Fruit fly (Drosophila melanogaster) whole organism, wandering third instar larva: ENCODE results near the gene dysc.
A peak's percentile ranks its signal among the peaks of the same experiment; 100 is the strongest.

Experiments used
- Abd-B ChIP-seq: fragments of >200 bp; optimal IDR thresholded peaks from 2 replicates; lab custom pipeline; 2017; ENCODE audit warnings: missing biosample characterization, missing genetic modification characterization
- CG32264 ChIP-seq: fragments of 200-800 bp; sonication (Bioruptor generic); optimal IDR thresholded peaks from 2 replicates; lab custom pipeline; 2016; ENCODE audit warnings: missing biosample characterization, missing genetic modification characterization
- CG9705 ChIP-seq: fragments of 200-800 bp; sonication (Bioruptor generic); optimal IDR thresholded peaks from 2 replicates; lab custom pipeline; 2018; ENCODE audit warnings: missing biosample characterization, mild to moderate bottlenecking, missing genetic modification characterization
- CrebA ChIP-seq: fragments of 200-800 bp; sonication (Bioruptor generic); optimal IDR thresholded peaks from 2 replicates; lab custom pipeline; 2016; ENCODE audit warnings: missing biosample characterization, mild to moderate bottlenecking, missing genetic modification characterization, borderline replicate concordance
- Dfd ChIP-seq: fragments of >200 bp; optimal IDR thresholded peaks from 2 replicates; lab custom pipeline; 2017; ENCODE audit warnings: missing biosample characterization, missing genetic modification characterization
- Dif ChIP-seq: fragments of 200-275, 200-300 bp; sonication (Bioruptor generic); optimal IDR thresholded peaks from 2 replicates; lab custom pipeline; 2018; ENCODE audit warnings: missing biosample characterization, missing genetic modification characterization; ENCODE audit not compliant: partially characterized antibody
- GATAd ChIP-seq: sonication (Bioruptor generic); optimal IDR thresholded peaks from 2 replicates; lab custom pipeline; 2016; ENCODE audit warnings: missing biosample characterization, missing genetic modification characterization
- HLH106 ChIP-seq: fragments of 200-800 bp; optimal IDR thresholded peaks from 3 replicates; lab custom pipeline; 2019; ENCODE audit warnings: missing biosample characterization, mild to moderate bottlenecking, missing genetic modification characterization, moderate library complexity
- Hnf4 ChIP-seq: fragments of 200-800 bp; sonication (Bioruptor generic); optimal IDR thresholded peaks from 2 replicates; lab custom pipeline; 2016; ENCODE audit warnings: missing biosample characterization, mild to moderate bottlenecking, missing genetic modification characterization
- Hr78 ChIP-seq: fragments of >200 bp; optimal IDR thresholded peaks from 2 replicates; lab custom pipeline; 2017; ENCODE audit warnings: missing biosample characterization, missing genetic modification characterization
- Hr83 ChIP-seq: fragments of 200-300 bp; sonication (Bioruptor generic); optimal IDR thresholded peaks from 2 replicates; lab custom pipeline; 2016; ENCODE audit warnings: missing biosample characterization, mild to moderate bottlenecking, missing genetic modification characterization, moderate library complexity; ENCODE audit not compliant: poor library complexity, severe bottlenecking
- Jra ChIP-seq: sonication (Bioruptor generic); optimal IDR thresholded peaks from 2 replicates; lab custom pipeline; 2016; ENCODE audit warnings: missing biosample characterization, missing genetic modification characterization
- Mio ChIP-seq: sonication (Bioruptor generic); optimal IDR thresholded peaks from 2 replicates; lab custom pipeline; 2016; ENCODE audit warnings: missing biosample characterization, missing genetic modification characterization
- Myc ChIP-seq: fragments of >200 bp; optimal IDR thresholded peaks from 2 replicates; lab custom pipeline; 2017
- N ChIP-seq: fragments of >200 bp; optimal IDR thresholded peaks from 2 replicates; lab custom pipeline; 2018; ENCODE audit warnings: missing biosample characterization, missing external identifiers, missing genetic modification characterization
- OdsH ChIP-seq: fragments of 200-800 bp; sonication (Bioruptor generic); optimal IDR thresholded peaks from 2 replicates; lab custom pipeline; 2016; ENCODE audit warnings: missing biosample characterization, mild to moderate bottlenecking, missing genetic modification characterization
- Rel ChIP-seq, 2 experiments: fragments of 200-800 bp; sonication (Bioruptor generic) in 1 of 2; optimal IDR thresholded peaks; 2 replicates in 1 of 2; 3 replicates in 1 of 2; lab custom pipeline; 2016 to 2019; ENCODE audit warnings: mild to moderate bottlenecking in 2 of 2, missing biosample characterization in 2 of 2, missing genetic modification characterization in 2 of 2, moderate library complexity in 1 of 2
- Sp1 ChIP-seq: fragments of 200-800 bp; sonication (Bioruptor generic); optimal IDR thresholded peaks from 3 replicates; lab custom pipeline; 2019; ENCODE audit warnings: missing biosample characterization, mild to moderate bottlenecking, missing genetic modification characterization, moderate library complexity
- Vsx2 ChIP-seq: fragments of 200-300, 225-300 bp; sonication (Bioruptor generic); optimal IDR thresholded peaks from 2 replicates; lab custom pipeline; 2018; ENCODE audit warnings: missing biosample characterization, missing genetic modification characterization; ENCODE audit not compliant: partially characterized antibody
- br ChIP-seq: fragments of 200-800 bp; sonication (Bioruptor generic); optimal IDR thresholded peaks from 2 replicates; lab custom pipeline; 2016; ENCODE audit warnings: missing biosample characterization, missing genetic modification characterization
- brk ChIP-seq: fragments of 200-800 bp; sonication (Bioruptor generic); optimal IDR thresholded peaks from 2 replicates; lab custom pipeline; 2016; ENCODE audit warnings: missing biosample characterization, mild to moderate bottlenecking, missing genetic modification characterization
- dl ChIP-seq, 2 experiments: fragments of 175-275, 200-275 bp in 1 of 2; fragments of 200-275 bp in 1 of 2; sonication (Bioruptor generic); optimal IDR thresholded peaks; lab custom pipeline; 2018; ENCODE audit warnings: mild to moderate bottlenecking in 2 of 2, missing biosample characterization in 2 of 2, missing genetic modification characterization in 2 of 2, moderate library complexity in 2 of 2; ENCODE audit not compliant: partially characterized antibody in 2 of 2, insufficient read depth in 1 of 2
- dmrt93B ChIP-seq: fragments of 200-800 bp; sonication (Bioruptor generic); optimal IDR thresholded peaks from 2 replicates; lab custom pipeline; 2018; ENCODE audit warnings: missing biosample characterization, mild to moderate bottlenecking, missing genetic modification characterization
- dsf ChIP-seq: sonication (Bioruptor generic); optimal IDR thresholded peaks from 2 replicates; lab custom pipeline; 2016; ENCODE audit warnings: missing biosample characterization, missing genetic modification characterization, borderline replicate concordance
- ey ChIP-seq: fragments of 200-800 bp; sonication (Bioruptor generic); optimal IDR thresholded peaks from 2 replicates; lab custom pipeline; 2016; ENCODE audit warnings: missing biosample characterization, missing genetic modification characterization
- foxo ChIP-seq, 2 experiments: fragments of 200-800 bp; sonication (Bioruptor generic); optimal IDR thresholded peaks; 2 replicates in 1 of 2; 3 replicates in 1 of 2; lab custom pipeline; 2016 to 2017; ENCODE audit warnings: missing biosample characterization in 2 of 2, missing genetic modification characterization in 2 of 2
- fru ChIP-seq: fragments of 200-800 bp; sonication (Bioruptor generic); optimal IDR thresholded peaks from 3 replicates; lab custom pipeline; 2016; ENCODE audit warnings: missing biosample characterization, mild to moderate bottlenecking, missing genetic modification characterization
- h ChIP-seq: fragments of 200-800 bp; sonication (Bioruptor generic); optimal IDR thresholded peaks from 3 replicates; lab custom pipeline; 2016; ENCODE audit warnings: missing biosample characterization, mild to moderate bottlenecking, missing genetic modification characterization
- jim ChIP-seq: fragments of 175-275, 200-325 bp; sonication (Bioruptor generic); optimal IDR thresholded peaks from 2 replicates; lab custom pipeline; 2016; ENCODE audit warnings: missing biosample characterization, mild to moderate bottlenecking, missing genetic modification characterization
- lola ChIP-seq: fragments of >200 bp; optimal IDR thresholded peaks from 2 replicates; lab custom pipeline; 2017; ENCODE audit warnings: missing biosample characterization, missing genetic modification characterization
- pan ChIP-seq: fragments of >200 bp; optimal IDR thresholded peaks from 2 replicates; lab custom pipeline; 2017
- psq ChIP-seq: fragments of 200-800 bp; sonication (Bioruptor generic); optimal IDR thresholded peaks from 3 replicates; lab custom pipeline; 2017; ENCODE audit warnings: missing biosample characterization, mild to moderate bottlenecking, missing genetic modification characterization, moderate library complexity
- rgr ChIP-seq: fragments of 200-800 bp; sonication (Bioruptor generic); optimal IDR thresholded peaks from 3 replicates; lab custom pipeline; 2016; ENCODE audit warnings: missing biosample characterization, mild to moderate bottlenecking, missing genetic modification characterization
- sage ChIP-seq: fragments of 200-800 bp; sonication (Bioruptor generic); optimal IDR thresholded peaks from 2 replicates; lab custom pipeline; 2016; ENCODE audit warnings: missing biosample characterization, mild to moderate bottlenecking, missing genetic modification characterization
- sv ChIP-seq: fragments of 200-800 bp; sonication (Bioruptor generic); optimal IDR thresholded peaks from 3 replicates; lab custom pipeline; 2016; ENCODE audit warnings: missing biosample characterization, missing genetic modification characterization
- tai ChIP-seq: sonication (Bioruptor generic); optimal IDR thresholded peaks from 2 replicates; lab custom pipeline; 2016; ENCODE audit warnings: missing biosample characterization, missing genetic modification characterization
- usp ChIP-seq: fragments of >200 bp; optimal IDR thresholded peaks from 2 replicates; lab custom pipeline; 2017; ENCODE audit warnings: missing biosample characterization, missing genetic modification characterization
- woc ChIP-seq: sonication (Bioruptor generic); optimal IDR thresholded peaks from 2 replicates; lab custom pipeline; 2016; ENCODE audit warnings: missing biosample characterization, mild to moderate bottlenecking, missing genetic modification characterization

Gene dysc

dm6 chr3L:13903186-13904020, at the start of gene dysc:
TSS of gene dysc (minus strand) at chr3L:13903236.
- TF ChIP-seq Sp1 (GFP tag; lab: Kevin White, UChicago) (peak; percentile 11), Abd-B (GFP tag; lab: Kevin White, UChicago) (no peak)
- TF ChIP-seq, all 38 proteins: peak for 1

dm6 chr3L:13952484-13953048, 49.5 kb upstream of the dysc start:
- no peak for TF ChIP-seq Dif (GFP tag; lab: Kevin White, UChicago)
- TF ChIP-seq rgr (GFP tag; lab: Kevin White, UChicago) = no peak
- no peak for TF ChIP-seq Hnf4 (GFP tag; lab: Kevin White, UChicago)
- no peak for TF ChIP-seq usp (GFP tag; lab: Kevin White, UChicago)
- TF ChIP-seq dmrt93B (GFP tag; lab: Kevin White, UChicago) = no peak
- no peak for TF ChIP-seq foxo (GFP tag; optimal IDR thresholded peaks at IDR 0.05; lab: Kevin White, UChicago)
- no peak for TF ChIP-seq N (GFP tag; lab: Kevin White, UChicago)
- TF ChIP-seq woc (GFP tag; lab: Kevin White, UChicago) = no peak
- TF ChIP-seq Sp1 (GFP tag; lab: Kevin White, UChicago) = no peak
- TF ChIP-seq CrebA (GFP tag; lab: Kevin White, UChicago) = peak; percentile 23
- no peak for TF ChIP-seq sage (GFP tag; lab: Kevin White, UChicago)
- no peak for TF ChIP-seq Rel (GFP tag; optimal IDR thresholded peaks at IDR 0.05; lab: Kevin White, UChicago)
- TF ChIP-seq Rel (tag; optimal IDR thresholded peaks at IDR 0.05; lab: Kevin White, UChicago) = peak; percentile 16
- peak; percentile 80 for TF ChIP-seq h (GFP tag; lab: Kevin White, UChicago)
- no peak for TF ChIP-seq tai (GFP tag; lab: Kevin White, UChicago)
- no peak for TF ChIP-seq sv
- no peak for TF ChIP-seq Abd-B (GFP tag; lab: Kevin White, UChicago)
- no peak for TF ChIP-seq Hr78 (GFP tag; lab: Kevin White, UChicago)
- TF ChIP-seq HLH106 = no peak
- no peak for TF ChIP-seq Vsx2
- no peak for TF ChIP-seq jim (GFP tag; lab: Kevin White, UChicago)
- TF ChIP-seq Myc (lab: Kevin White, UChicago) = no peak
- no peak for TF ChIP-seq CG9705 (GFP tag; lab: Kevin White, UChicago)
- no peak for TF ChIP-seq GATAd (GFP tag; lab: Kevin White, UChicago)
- TF ChIP-seq fru (GFP tag; lab: Kevin White, UChicago) = no peak

DNA sequence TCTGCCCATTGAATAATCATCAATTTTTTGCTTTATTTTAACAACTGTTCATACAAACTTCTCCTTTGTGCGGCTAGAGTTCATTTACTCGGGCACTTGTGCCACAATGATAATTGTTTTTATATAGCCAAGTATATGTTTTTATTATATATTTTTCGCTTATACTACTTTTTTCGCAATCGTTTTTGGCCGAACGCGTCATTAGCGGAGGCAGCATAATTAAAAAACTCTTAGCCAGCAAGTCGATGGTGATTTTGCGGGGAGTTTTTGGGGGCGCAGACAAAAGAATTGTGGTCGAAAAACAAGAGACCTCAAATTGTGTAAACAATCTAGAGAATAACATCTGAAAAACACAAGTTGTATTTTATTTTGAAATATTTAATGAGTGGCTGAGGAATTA, 48.5 kb upstream of the dysc start:
- TF ChIP-seq ey (GFP tag; lab: Kevin White, UChicago) = no peak
- TF ChIP-seq Vsx2 = no peak
- TF ChIP-seq brk (GFP tag; lab: Kevin White, UChicago) = peak; percentile 28
- TF ChIP-seq psq (GFP tag; lab: Kevin White, UChicago) = no peak
- TF ChIP-seq Jra (GFP tag; lab: Kevin White, UChicago) = no peak
- no peak for TF ChIP-seq br (GFP tag; lab: Kevin White, UChicago)
- TF ChIP-seq dl (GFP tag; optimal IDR thresholded peaks at IDR 0.05; lab: Kevin White, UChicago; ENCODE audit: insufficient read depth in 1 of 2, partially characterized antibody in 2 of 2) = no peak
- TF ChIP-seq Dfd (GFP tag; lab: Kevin White, UChicago) = no peak
- no peak for TF ChIP-seq usp (GFP tag; lab: Kevin White, UChicago)
- no peak for TF ChIP-seq CG9705 (GFP tag; lab: Kevin White, UChicago)
- TF ChIP-seq Dif (GFP tag; lab: Kevin White, UChicago) = no peak
- no peak for TF ChIP-seq N (GFP tag; lab: Kevin White, UChicago)
- no peak for TF ChIP-seq sv
- peak; percentile 4 for TF ChIP-seq Sp1 (GFP tag; lab: Kevin White, UChicago)
- no peak for TF ChIP-seq foxo (GFP tag; optimal IDR thresholded peaks at IDR 0.05; lab: Kevin White, UChicago)
- TF ChIP-seq Hr83 (GFP tag; lab: Kevin White, UChicago) = peak; percentile 16
- no peak for TF ChIP-seq CG32264
- peak; percentile 38 for TF ChIP-seq rgr (GFP tag; lab: Kevin White, UChicago)
- TF ChIP-seq dsf (GFP tag; lab: Kevin White, UChicago) = no peak
- TF ChIP-seq fru (GFP tag; lab: Kevin White, UChicago) = no peak
- TF ChIP-seq jim (GFP tag; lab: Kevin White, UChicago) = no peak
- no peak for TF ChIP-seq woc (GFP tag; lab: Kevin White, UChicago)
- TF ChIP-seq CrebA (GFP tag; lab: Kevin White, UChicago) = no peak
- peak; percentile 12 for TF ChIP-seq tai (GFP tag; lab: Kevin White, UChicago)
- TF ChIP-seq lola (GFP tag; lab: Kevin White, UChicago) = no peak
- no peak for TF ChIP-seq Myc (lab: Kevin White, UChicago)
- no peak for TF ChIP-seq sage (GFP tag; lab: Kevin White, UChicago)
- TF ChIP-seq Mio (GFP tag; lab: Kevin White, UChicago) = no peak
- no peak for TF ChIP-seq Hr78 (GFP tag; lab: Kevin White, UChicago)
- TF ChIP-seq Hnf4 (GFP tag; lab: Kevin White, UChicago) = no peak
- TF ChIP-seq GATAd (GFP tag; lab: Kevin White, UChicago) = no peak
- no peak for TF ChIP-seq Abd-B (GFP tag; lab: Kevin White, UChicago)
- TF ChIP-seq OdsH (GFP tag; lab: Kevin White, UChicago) = no peak
- TF ChIP-seq dmrt93B (GFP tag; lab: Kevin White, UChicago) = no peak
- peak; percentile 46 for TF ChIP-seq h (GFP tag; lab: Kevin White, UChicago)
- TF ChIP-seq HLH106 = no peak
- no peak for TF ChIP-seq pan (lab: Kevin White, UChicago)
- TF ChIP-seq, all 38 proteins: peak for 6
